Worm (Caenorhabditis elegans): ENCODE data around the gene C26B2.7.
A peak's percentile ranks its signal among the peaks of the same experiment; 100 is the strongest.

Gene C26B2.7

ce11 chrIV:8008137-8008536 lies 7.9 kb upstream of the C26B2.7 start:
- TF ChIP-seq ztf-11 (tag; optimal IDR thresholded peaks at IDR 0.05), result no peak
- no peak for TF ChIP-seq elt-3 (tag; optimal IDR thresholded peaks at IDR 0.05)
- no peak for TF ChIP-seq elt-1 (tag; optimal IDR thresholded peaks at IDR 0.05; ENCODE audit: borderline replicate concordance, insufficient read depth)
- no peak for TF ChIP-seq mep-1 (tag; optimal IDR thresholded peaks at IDR 0.05)
- TF ChIP-seq hlh-1 (tag; optimal IDR thresholded peaks at IDR 0.05), result no peak
- no peak for TF ChIP-seq sem-2 (GFP tag; optimal IDR thresholded peaks at IDR 0.05)
- no peak for TF ChIP-seq snpc-4 (tag; optimal IDR thresholded peaks at IDR 0.05)
- TF ChIP-seq unc-120 (tag; optimal IDR thresholded peaks at IDR 0.05; ENCODE audit: poor library complexity, severe bottlenecking), result no peak
- no peak for TF ChIP-seq drap-1 (GFP tag; optimal IDR thresholded peaks at IDR 0.05)
- TF ChIP-seq flh-1 (GFP tag; optimal IDR thresholded peaks at IDR 0.05), result no peak
- TF ChIP-seq ceh-43 (GFP tag; optimal IDR thresholded peaks at IDR 0.05), result no peak
- TF ChIP-seq tbx-8 (GFP tag; optimal IDR thresholded peaks at IDR 0.05), result no peak
- no peak for TF ChIP-seq blmp-1 (tag; optimal IDR thresholded peaks at IDR 0.05)
- no peak for TF ChIP-seq zip-8 (tag; optimal IDR thresholded peaks at IDR 0.05)
- no peak for TF ChIP-seq unc-39 (tag; optimal IDR thresholded peaks at IDR 0.05)
- TF ChIP-seq ham-2 (GFP tag; optimal IDR thresholded peaks at IDR 0.05), result peak; percentile 63
- peak; percentile 98 for TF ChIP-seq nhr-2 (tag; optimal IDR thresholded peaks at IDR 0.05)
- no peak for TF ChIP-seq M03D4.4 (tag; optimal IDR thresholded peaks at IDR 0.05)
- no peak for TF ChIP-seq nhr-28 (tag; optimal IDR thresholded peaks at IDR 0.05)
- TF ChIP-seq nhr-76 (tag; optimal IDR thresholded peaks at IDR 0.05), result no peak
- TF ChIP-seq lin-13 (tag; optimal IDR thresholded peaks at IDR 0.05), result no peak
- TF ChIP-seq mls-2 (tag; optimal IDR thresholded peaks at IDR 0.05), result peak; percentile 0
- no peak for TF ChIP-seq ces-1 (GFP tag; optimal IDR thresholded peaks at IDR 0.05)
- no peak for TF ChIP-seq unc-62 (GFP tag; optimal IDR thresholded peaks at IDR 0.05)
- no peak for TF ChIP-seq lsy-2 (tag; optimal IDR thresholded peaks at IDR 0.05)
- peak; percentile 17 for TF ChIP-seq cnd-1 (tag; optimal IDR thresholded peaks at IDR 0.05)
- TF ChIP-seq ceh-83 (GFP tag; optimal IDR thresholded peaks at IDR 0.05), result no peak

DNA sequence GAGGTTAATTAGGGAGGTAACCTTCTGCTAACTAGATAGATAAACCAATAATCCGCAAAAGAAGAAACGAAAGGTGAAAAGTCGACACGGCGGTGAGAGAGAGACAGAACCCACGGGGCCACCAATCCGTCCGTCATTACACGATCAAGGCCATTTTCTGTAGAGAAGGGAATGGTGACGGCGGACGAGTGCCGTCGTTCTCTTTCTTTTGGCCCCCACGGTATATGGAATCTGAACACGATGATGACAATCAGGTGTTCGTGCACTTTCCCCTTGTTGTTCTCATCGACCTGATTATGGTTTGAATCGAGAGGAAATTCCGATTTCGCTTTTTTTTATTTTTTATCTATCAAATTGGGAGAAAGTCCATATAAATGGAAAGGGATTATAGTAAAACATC lies 6.7 kb upstream of the C26B2.7 start:
- TF ChIP-seq blmp-1 (tag; optimal IDR thresholded peaks at IDR 0.05), result peak; percentile 62
- no peak for TF ChIP-seq nhr-2 (tag; optimal IDR thresholded peaks at IDR 0.05)
- TF ChIP-seq ceh-43 (GFP tag; optimal IDR thresholded peaks at IDR 0.05), result no peak
- TF ChIP-seq ham-2 (GFP tag; optimal IDR thresholded peaks at IDR 0.05), result peak; percentile 47
- TF ChIP-seq mls-2 (tag; optimal IDR thresholded peaks at IDR 0.05), result peak; percentile 10

ce11 chrIV:8010521-8010920 lies 5.6 kb upstream of the C26B2.7 start:
- TF ChIP-seq unc-39 (tag; optimal IDR thresholded peaks at IDR 0.05) (no peak), lsy-2 (tag; optimal IDR thresholded peaks at IDR 0.05) (peak; percentile 5)

ce11 chrIV:8012330-8012729 lies 3.7 kb upstream of the C26B2.7 start, which contains the start of gene Y42H9B.3:
Gene Y42H9B.3 (minus strand): TSS chrIV:8012430.
- TF ChIP-seq lsy-2 (tag; optimal IDR thresholded peaks at IDR 0.05) (no peak), nhr-2 (tag; optimal IDR thresholded peaks at IDR 0.05) (peak; percentile 59), M03D4.4 (tag; optimal IDR thresholded peaks at IDR 0.05) (no peak)

ce11 chrIV:8013849-8014248 lies 2.2 kb upstream of the C26B2.7 start, which contains the start of gene C26B2.8:
Gene C26B2.8 (plus strand): TSS chrIV:8014149.
- no peak for TF ChIP-seq nhr-2 (tag; optimal IDR thresholded peaks at IDR 0.05)
- no peak for TF ChIP-seq ces-1 (GFP tag; optimal IDR thresholded peaks at IDR 0.05)
- no peak for TF ChIP-seq bed-3 (GFP tag; optimal IDR thresholded peaks at IDR 0.05)
- TF ChIP-seq unc-120 (tag; optimal IDR thresholded peaks at IDR 0.05; ENCODE audit: poor library complexity, severe bottlenecking), result no peak
- no peak for TF ChIP-seq lsy-2 (tag; optimal IDR thresholded peaks at IDR 0.05)
- no peak for TF ChIP-seq blmp-1 (tag; optimal IDR thresholded peaks at IDR 0.05)
- TF ChIP-seq ham-2 (GFP tag; optimal IDR thresholded peaks at IDR 0.05), result no peak
- no peak for TF ChIP-seq pha-4 (tag; optimal IDR thresholded peaks at IDR 0.05)
- TF ChIP-seq sptf-1 (tag; optimal IDR thresholded peaks at IDR 0.05), result no peak
- no peak for TF ChIP-seq lin-13 (tag; optimal IDR thresholded peaks at IDR 0.05)
- no peak for TF ChIP-seq ceh-43 (GFP tag; optimal IDR thresholded peaks at IDR 0.05)
- TF ChIP-seq mls-2 (tag; optimal IDR thresholded peaks at IDR 0.05), result no peak

DNA sequence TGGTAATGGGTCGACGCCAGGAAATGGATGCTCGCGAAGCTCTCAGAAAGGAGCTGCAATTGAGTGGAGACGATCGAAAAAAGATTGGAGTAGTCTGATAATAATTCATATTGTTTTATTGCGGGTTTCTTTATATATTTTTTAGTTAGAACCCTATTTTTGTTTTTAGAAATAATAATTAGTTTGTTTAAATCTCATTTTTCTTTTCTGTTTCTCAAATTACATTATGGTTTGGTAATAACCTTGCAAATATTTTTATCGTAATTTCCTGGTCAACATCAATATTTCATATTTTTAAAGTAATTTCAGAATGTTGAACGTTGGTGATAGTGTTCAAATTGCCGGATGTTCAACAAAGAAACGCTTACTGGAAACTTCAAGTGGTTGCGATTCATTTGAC lies 620 bp downstream of the C26B2.7 start, which contains the start of gene elpc-4:
Gene elpc-4 (plus strand): TSS at position 301 of the 400 bp plus-strand sequence.
- TF ChIP-seq M03D4.4 (tag; optimal IDR thresholded peaks at IDR 0.05) (no peak), drap-1 (GFP tag; optimal IDR thresholded peaks at IDR 0.05) (no peak), sem-2 (GFP tag; optimal IDR thresholded peaks at IDR 0.05) (no peak), tbx-8 (GFP tag; optimal IDR thresholded peaks at IDR 0.05) (no peak), zip-8 (tag; optimal IDR thresholded peaks at IDR 0.05) (no peak), ceh-39 (tag; optimal IDR thresholded peaks at IDR 0.05) (no peak), nhr-237 (tag; optimal IDR thresholded peaks at IDR 0.05) (no peak), mep-1 (tag; optimal IDR thresholded peaks at IDR 0.05) (no peak), ztf-11 (tag; optimal IDR thresholded peaks at IDR 0.05) (no peak), nhr-76 (tag; optimal IDR thresholded peaks at IDR 0.05) (no peak), lin-13 (tag; optimal IDR thresholded peaks at IDR 0.05) (no peak), mab-5 (tag; optimal IDR thresholded peaks at IDR 0.05) (no peak), hlh-1 (tag; optimal IDR thresholded peaks at IDR 0.05) (no peak), ceh-83 (GFP tag; optimal IDR thresholded peaks at IDR 0.05) (no peak), cnd-1 (tag; optimal IDR thresholded peaks at IDR 0.05) (no peak)
